Fruit fly (Drosophila melanogaster): ENCODE data around the gene TpnC73F.
A peak's percentile ranks its signal among the peaks of the same experiment; 100 is the strongest.

Gene TpnC73F

dm6 chr3L:17052388-17052905 lies 6.6 kb downstream of the TpnC73F start (continued):
- no peak for TF ChIP-seq Sry-δ (GFP tag; optimal IDR thresholded peaks at IDR 0.05)
- no peak for TF ChIP-seq Dp (GFP tag; optimal IDR thresholded peaks at IDR 0.05)
- no peak for TF ChIP-seq sc (optimal IDR thresholded peaks at IDR 0.05)
- peak; percentile 29 for TF ChIP-seq sc (GFP tag; optimal IDR thresholded peaks at IDR 0.05)
- peak; percentile 45 for TF ChIP-seq Xrp1 (GFP tag; IDR thresholded peaks at IDR 0.05)
- TF ChIP-seq CG2678 (tag; optimal IDR thresholded peaks at IDR 0.05): peak; percentile 23
- no peak for TF ChIP-seq tap (tag; optimal IDR thresholded peaks at IDR 0.05)
- no peak for TF ChIP-seq sens-2 (GFP tag; IDR thresholded peaks at IDR 0.05)
- TF ChIP-seq CG15696 (tag; optimal IDR thresholded peaks at IDR 0.05): peak; percentile 12
- no peak for TF ChIP-seq CG10274 (GFP tag; optimal IDR thresholded peaks at IDR 0.05)
- no peak for TF ChIP-seq CoRest (tag; optimal IDR thresholded peaks at IDR 0.05)
- no peak for TF ChIP-seq CG11085 (GFP tag; IDR thresholded peaks at IDR 0.05)
- TF ChIP-seq Pdp1 (GFP tag; optimal IDR thresholded peaks at IDR 0.05): peak in 1 of 2 experiments; percentile 30
- TF ChIP-seq Med (GFP tag): peak; percentile 57
- peak; percentile 29 for TF ChIP-seq CG1792 (GFP tag; optimal IDR thresholded peaks at IDR 0.05)
- TF ChIP-seq CG17359 (tag; optimal IDR thresholded peaks at IDR 0.05): peak; percentile 51
- peak; percentile 4 for TF ChIP-seq CG1233 (GFP tag; optimal IDR thresholded peaks at IDR 0.05)
- TF ChIP-seq CG7839 (tag; optimal IDR thresholded peaks at IDR 0.05): no peak
- peak in 1 of 2 experiments; percentile 26 for TF ChIP-seq bsh (GFP tag; optimal IDR thresholded peaks at IDR 0.05)
- no peak for TF ChIP-seq ERR (GFP tag; optimal IDR thresholded peaks at IDR 0.05)

- TF ChIP-seq her (GFP tag; optimal IDR thresholded peaks at IDR 0.05) (no peak), CG12769 (tag; optimal IDR thresholded peaks at IDR 0.05) (peak; percentile 67), so (GFP tag; IDR thresholded peaks at IDR 0.05) (0 out of 3 replicates have a peak, but pooled peaks have one; percentile 16), Dref (GFP tag; IDR thresholded peaks at IDR 0.05) (0 out of 2 replicates have a peak, but pooled peaks have one; percentile 24), chinmo (GFP tag; IDR thresholded peaks at IDR 0.05; ENCODE audit: partially characterized antibody) (0 out of 4 replicates have a peak, but pooled peaks have one; percentile 23), CG17186 (GFP tag; optimal IDR thresholded peaks at IDR 0.05) (no peak), gt (GFP tag; IDR thresholded peaks at IDR 0.05) (no peak), sens (GFP tag) (peak; percentile 12)
Measured at dm6 chr3L:17053932-17054331, 8.1 kb downstream of the TpnC73F start.

- no peak for TF ChIP-seq Ptx1 (GFP tag; IDR thresholded peaks at IDR 0.05)
- TF ChIP-seq her (GFP tag; optimal IDR thresholded peaks at IDR 0.05): peak; percentile 26
- peak in 1 of 2 experiments; percentile 45 for TF ChIP-seq Eip74EF (GFP tag; optimal IDR thresholded peaks at IDR 0.05)
- TF ChIP-seq dan (GFP tag; IDR thresholded peaks at IDR 0.05): no peak
- peak; percentile 92 for TF ChIP-seq nerfin-2 (GFP tag; IDR thresholded peaks at IDR 0.05; ENCODE audit: partially characterized antibody)
- peak; percentile 75 for TF ChIP-seq Med (GFP tag)
- no peak for TF ChIP-seq CG12219 (GFP tag; optimal IDR thresholded peaks at IDR 0.05)
- peak; percentile 85 for TF ChIP-seq Dref (GFP tag; IDR thresholded peaks at IDR 0.05)
- peak; percentile 83 for TF ChIP-seq Dll (GFP tag; IDR thresholded peaks at IDR 0.05; ENCODE audit: partially characterized antibody)
- TF ChIP-seq CG5180 (GFP tag; optimal IDR thresholded peaks at IDR 0.05): peak; percentile 1
- no peak for TF ChIP-seq CG10565 (GFP tag; optimal IDR thresholded peaks at IDR 0.05)
- TF ChIP-seq dmrt99B (tag; optimal IDR thresholded peaks at IDR 0.05): peak; percentile 4
- TF ChIP-seq ase (GFP tag; IDR thresholded peaks at IDR 0.05): peak; percentile 16; the same call in 1 of the 3 replicates
- TF ChIP-seq repo (GFP tag; optimal IDR thresholded peaks at IDR 0.05): peak; percentile 10
- TF ChIP-seq HmgZ (tag; optimal IDR thresholded peaks at IDR 0.05): peak; percentile 35
- peak; percentile 33; the same call in 1 of the 2 replicates for TF ChIP-seq CG42726 (GFP tag; IDR thresholded peaks at IDR 0.05; ENCODE audit: partially characterized antibody)
- peak; percentile 52 for TF ChIP-seq abd-A (tag; optimal IDR thresholded peaks at IDR 0.05)
- peak; percentile 15 for TF ChIP-seq CG2712 (tag; optimal IDR thresholded peaks at IDR 0.05)
- TF ChIP-seq Jarid2 (GFP tag; optimal IDR thresholded peaks at IDR 0.05): peak; percentile 31
- TF ChIP-seq Ets97D (GFP tag; optimal IDR thresholded peaks at IDR 0.05): peak; percentile 2
- peak; percentile 61 for TF ChIP-seq Deaf1 (tag; optimal IDR thresholded peaks at IDR 0.05)
- no peak for TF ChIP-seq D19A (tag; optimal IDR thresholded peaks at IDR 0.05)
- TF ChIP-seq Xrp1 (GFP tag; IDR thresholded peaks at IDR 0.05): 0 out of 2 replicates have a peak, but pooled peaks have one; percentile 6
- TF ChIP-seq CG12769 (tag; optimal IDR thresholded peaks at IDR 0.05): peak; percentile 33
Measured at dm6 chr3L:17055467-17055877, 9.6 kb downstream of the TpnC73F start, which contains the start of gene CG7724. TSS of gene CG7724 (plus strand) at chr3L:17055613.
